Worm (Caenorhabditis elegans): ENCODE measurements around the gene atg-16.1.
A peak's percentile ranks its signal among the peaks of the same experiment; 100 is the strongest.

Gene atg-16.1

DNA sequence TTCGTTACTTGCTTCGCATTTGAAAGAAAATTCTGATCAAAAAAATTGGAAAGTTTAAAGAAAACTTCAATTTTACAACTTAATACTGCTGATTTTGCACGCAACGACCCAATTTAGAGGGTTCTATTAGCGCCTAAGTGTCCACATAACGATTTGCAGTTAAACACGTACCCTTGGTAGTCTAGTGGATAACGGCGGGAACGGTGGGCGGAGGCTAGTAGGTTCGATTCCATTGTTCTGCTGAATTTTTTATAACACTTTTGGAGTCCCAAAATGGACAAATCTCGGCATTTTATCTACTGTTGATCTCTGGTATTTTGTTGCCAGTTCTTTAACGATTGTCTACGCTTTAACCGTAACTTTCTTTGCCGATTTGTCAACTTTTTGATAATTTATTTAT, 9.2 kb downstream of the atg-16.1 start:
- TF ChIP-seq hmbx-1 (tag; optimal IDR thresholded peaks at IDR 0.05) (no peak), tbx-37 (GFP tag; conservative IDR thresholded peaks at IDR 0.05) (no peak), B0310.2 (tag; optimal IDR thresholded peaks at IDR 0.05) (no peak), hmg-4 (GFP tag; optimal IDR thresholded peaks at IDR 0.05) (no peak), scrt-1 (GFP tag; IDR thresholded peaks at IDR 0.05) (no peak), aly-1 (tag; optimal IDR thresholded peaks at IDR 0.05) (no peak), tra-4 (tag; optimal IDR thresholded peaks at IDR 0.05) (no peak), F13C5.2 (tag; optimal IDR thresholded peaks at IDR 0.05) (no peak), ceh-13 (GFP tag; optimal IDR thresholded peaks at IDR 0.05) (no peak), sea-1 (GFP tag; conservative IDR thresholded peaks at IDR 0.05) (no peak), hnd-1 (tag; optimal IDR thresholded peaks at IDR 0.05) (no peak), tbx-11 (GFP tag; IDR thresholded peaks at IDR 0.05) (no peak)

DNA sequence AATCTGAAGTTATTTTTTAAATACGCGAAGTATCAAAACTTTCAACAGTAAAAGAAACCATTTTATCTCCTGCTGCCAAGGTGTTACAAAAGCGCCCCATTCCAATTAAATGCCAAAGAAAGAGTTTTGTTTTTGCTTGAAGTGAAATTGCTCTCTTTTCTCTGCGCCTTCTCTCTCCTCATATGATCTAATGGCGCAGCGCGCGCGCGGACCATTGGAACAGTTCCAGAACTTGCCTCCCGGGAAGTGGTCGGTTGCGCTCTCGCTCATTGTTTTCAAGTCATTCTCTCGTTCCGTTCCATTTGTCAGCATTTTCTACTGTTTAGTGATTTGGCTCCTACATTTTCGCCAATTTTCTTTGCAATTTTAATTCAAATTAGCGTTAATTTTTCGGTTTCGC, 10.3 kb downstream of the atg-16.1 start:
- TF ChIP-seq hnd-1 (tag; optimal IDR thresholded peaks at IDR 0.05) = no peak
- TF ChIP-seq ceh-36 (tag; optimal IDR thresholded peaks at IDR 0.05) = no peak
- no peak for TF ChIP-seq tbx-11 (GFP tag; IDR thresholded peaks at IDR 0.05)
- TF ChIP-seq scrt-1 (GFP tag; IDR thresholded peaks at IDR 0.05) = no peak
- TF ChIP-seq sea-1 (GFP tag; conservative IDR thresholded peaks at IDR 0.05) = no peak
- TF ChIP-seq ets-7 (tag; optimal IDR thresholded peaks at IDR 0.05) = no peak
- no peak for TF ChIP-seq B0310.2 (tag; optimal IDR thresholded peaks at IDR 0.05)
- TF ChIP-seq aly-1 (tag; optimal IDR thresholded peaks at IDR 0.05) = no peak

DNA sequence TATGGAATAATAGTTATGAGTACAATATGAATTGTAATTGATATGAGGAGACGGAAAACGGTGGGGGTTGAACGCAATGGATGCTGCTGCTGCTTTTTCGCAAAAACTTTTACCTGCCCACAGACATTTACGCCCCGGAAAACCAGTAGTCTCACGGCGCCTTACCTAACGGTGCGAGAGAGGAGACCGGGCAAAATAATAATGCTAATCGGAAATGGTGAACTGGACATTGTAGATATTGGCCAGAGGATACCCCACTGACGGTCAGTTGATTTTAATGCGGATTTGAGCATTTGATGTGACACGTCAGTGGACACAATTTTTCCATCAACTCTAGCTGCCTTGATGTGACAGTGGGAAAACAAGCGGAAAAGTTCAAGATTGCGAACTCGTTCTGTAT, 14.0 kb downstream of the atg-16.1 start, which contains the start of gene mltn-13:
Gene mltn-13 (minus strand): TSS at position 101 of the 400 bp plus-strand sequence.
- TF ChIP-seq scrt-1 (GFP tag; IDR thresholded peaks at IDR 0.05) (no peak), tra-4 (tag; optimal IDR thresholded peaks at IDR 0.05) (no peak), ceh-36 (tag; optimal IDR thresholded peaks at IDR 0.05) (no peak), pes-1 (GFP tag; IDR thresholded peaks at IDR 0.05) (no peak), ets-7 (tag; optimal IDR thresholded peaks at IDR 0.05) (no peak), ama-1 (optimal IDR thresholded peaks at IDR 0.05) (no peak)

DNA sequence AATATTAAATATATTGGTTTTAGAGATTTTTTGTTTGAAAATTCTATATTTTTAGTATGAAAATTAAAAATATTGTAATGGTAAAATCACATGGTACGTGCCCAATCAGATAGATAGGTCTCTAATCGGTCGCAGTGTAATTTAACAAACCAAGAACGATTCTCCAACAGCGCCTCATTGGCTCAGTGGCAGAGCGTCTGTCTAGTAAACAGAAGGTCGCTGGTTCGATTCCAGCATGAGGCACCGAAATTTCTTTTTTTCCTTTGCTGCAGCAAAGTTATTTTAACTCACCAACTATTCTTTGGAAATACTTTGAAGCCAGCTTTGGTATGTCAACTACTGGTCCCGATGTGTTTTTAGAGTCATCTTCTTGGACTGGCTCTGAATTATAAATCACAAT, 17.4 kb downstream of the atg-16.1 start:
- no peak for TF ChIP-seq B0310.2 (tag; optimal IDR thresholded peaks at IDR 0.05)
- peak; percentile 58 for TF ChIP-seq flt-1 (GFP tag; IDR thresholded peaks at IDR 0.05)
- TF ChIP-seq aly-1 (tag; optimal IDR thresholded peaks at IDR 0.05) = no peak
- no peak for TF ChIP-seq ama-1 (optimal IDR thresholded peaks at IDR 0.05)
- TF ChIP-seq pes-1 (GFP tag; IDR thresholded peaks at IDR 0.05) = peak; percentile 78
- no peak for TF ChIP-seq tbx-37 (GFP tag; conservative IDR thresholded peaks at IDR 0.05)
- TF ChIP-seq ets-7 (tag; optimal IDR thresholded peaks at IDR 0.05) = no peak
- TF ChIP-seq tbx-11 (GFP tag; IDR thresholded peaks at IDR 0.05) = peak; percentile 60; the same call in 1 of the 2 replicates
- TF ChIP-seq hmbx-1 (tag; optimal IDR thresholded peaks at IDR 0.05) = no peak
- TF ChIP-seq sea-1 (GFP tag; conservative IDR thresholded peaks at IDR 0.05) = 0 out of 2 replicates have a peak, but pooled peaks have one; percentile 42
- TF ChIP-seq F13C5.2 (tag; optimal IDR thresholded peaks at IDR 0.05) = no peak
- TF ChIP-seq scrt-1 (GFP tag; IDR thresholded peaks at IDR 0.05) = 0 out of 2 replicates have a peak, but pooled peaks have one; percentile 35

DNA sequence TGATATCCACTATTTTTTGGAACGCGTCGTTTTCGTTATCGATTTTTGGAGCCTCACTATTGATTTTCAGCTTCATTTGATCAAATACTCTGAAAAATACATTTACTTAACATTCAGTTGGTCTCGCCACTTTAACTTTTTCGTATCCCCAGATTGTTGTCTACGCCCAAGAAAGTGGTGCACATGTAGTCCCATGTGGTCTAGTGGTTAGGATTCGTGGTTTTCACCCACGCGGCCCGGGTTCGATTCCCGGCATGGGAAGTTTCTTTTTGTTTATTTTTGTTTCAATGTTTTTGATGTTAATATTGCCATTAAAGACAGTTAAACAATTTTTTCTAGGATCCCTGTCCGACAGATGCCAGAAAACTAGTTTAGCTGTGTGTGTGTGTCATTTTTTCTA, 18.2 kb downstream of the atg-16.1 start:
- TF ChIP-seq tra-4 (tag; optimal IDR thresholded peaks at IDR 0.05) (peak; percentile 2), ets-7 (tag; optimal IDR thresholded peaks at IDR 0.05) (no peak), ama-1 (optimal IDR thresholded peaks at IDR 0.05) (no peak), sea-1 (GFP tag; conservative IDR thresholded peaks at IDR 0.05) (peak; percentile 85), flt-1 (GFP tag; IDR thresholded peaks at IDR 0.05) (peak; percentile 88), ceh-13 (GFP tag; optimal IDR thresholded peaks at IDR 0.05) (peak; percentile 58), tbx-11 (GFP tag; IDR thresholded peaks at IDR 0.05) (peak; percentile 86), tbx-37 (GFP tag; conservative IDR thresholded peaks at IDR 0.05) (peak; percentile 86), hmbx-1 (tag; optimal IDR thresholded peaks at IDR 0.05) (peak; percentile 55), ceh-36 (tag; optimal IDR thresholded peaks at IDR 0.05) (peak; percentile 62), hnd-1 (tag; optimal IDR thresholded peaks at IDR 0.05) (peak; percentile 64), scrt-1 (GFP tag; IDR thresholded peaks at IDR 0.05) (peak; percentile 78), B0310.2 (tag; optimal IDR thresholded peaks at IDR 0.05) (peak; percentile 75), hmg-4 (GFP tag; optimal IDR thresholded peaks at IDR 0.05) (peak; percentile 67), F13C5.2 (tag; optimal IDR thresholded peaks at IDR 0.05) (peak; percentile 87), aly-1 (tag; optimal IDR thresholded peaks at IDR 0.05) (peak; percentile 70), pes-1 (GFP tag; IDR thresholded peaks at IDR 0.05) (peak; percentile 90)

DNA sequence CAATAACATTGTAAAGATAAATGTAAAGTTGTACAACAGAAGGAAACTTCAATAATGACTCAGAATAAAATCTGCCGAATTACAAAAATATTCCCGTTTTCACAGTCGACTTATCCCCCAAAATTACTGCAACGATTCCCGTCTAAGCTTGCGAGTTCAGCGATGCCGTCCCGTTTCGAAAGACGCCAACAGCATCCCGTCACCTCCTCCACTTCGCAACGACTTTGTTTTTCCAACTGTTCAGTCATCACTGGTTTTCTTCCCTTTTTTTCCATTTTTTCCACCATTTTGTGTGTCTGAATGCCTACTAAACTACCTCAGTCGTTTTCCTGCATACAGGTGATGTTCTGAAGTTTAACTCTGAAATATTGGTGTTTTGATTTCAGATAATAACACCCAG, 21.6 kb downstream of the atg-16.1 start, which contains the start of gene F15A8.1:
Gene F15A8.1 (plus strand): TSS at position 301 of the 400 bp plus-strand sequence.
- no peak for TF ChIP-seq tra-4 (tag; optimal IDR thresholded peaks at IDR 0.05)
- TF ChIP-seq ets-7 (tag; optimal IDR thresholded peaks at IDR 0.05) = no peak
- TF ChIP-seq scrt-1 (GFP tag; IDR thresholded peaks at IDR 0.05) = no peak

DNA sequence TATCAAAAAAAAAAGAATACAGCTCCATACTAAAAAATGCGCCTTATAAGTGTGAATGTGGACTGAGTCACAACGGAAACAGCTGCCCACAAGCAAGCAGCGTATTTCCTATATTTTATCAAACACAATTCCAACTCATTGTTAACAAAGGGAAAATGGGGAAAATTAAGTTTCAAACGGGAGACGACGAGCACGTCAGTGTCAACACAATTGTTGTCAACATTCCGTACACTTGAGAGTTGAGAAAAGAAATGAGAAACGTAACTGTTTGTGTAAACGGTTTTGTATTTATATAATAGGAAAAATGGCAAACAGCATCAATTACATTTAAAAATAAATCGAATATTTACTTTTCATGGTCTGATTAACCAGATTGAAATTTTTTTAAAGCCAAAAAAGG, 22.6 kb downstream of the atg-16.1 start:
- TF ChIP-seq ceh-13 (GFP tag; optimal IDR thresholded peaks at IDR 0.05) (no peak), tbx-11 (GFP tag; IDR thresholded peaks at IDR 0.05) (no peak), hnd-1 (tag; optimal IDR thresholded peaks at IDR 0.05) (no peak), sea-1 (GFP tag; conservative IDR thresholded peaks at IDR 0.05) (no peak), hmg-4 (GFP tag; optimal IDR thresholded peaks at IDR 0.05) (no peak), ets-7 (tag; optimal IDR thresholded peaks at IDR 0.05) (no peak), ceh-36 (tag; optimal IDR thresholded peaks at IDR 0.05) (no peak), hmbx-1 (tag; optimal IDR thresholded peaks at IDR 0.05) (no peak), scrt-1 (GFP tag; IDR thresholded peaks at IDR 0.05) (no peak), flt-1 (GFP tag; IDR thresholded peaks at IDR 0.05) (no peak), aly-1 (tag; optimal IDR thresholded peaks at IDR 0.05) (no peak), B0310.2 (tag; optimal IDR thresholded peaks at IDR 0.05) (no peak)

DNA sequence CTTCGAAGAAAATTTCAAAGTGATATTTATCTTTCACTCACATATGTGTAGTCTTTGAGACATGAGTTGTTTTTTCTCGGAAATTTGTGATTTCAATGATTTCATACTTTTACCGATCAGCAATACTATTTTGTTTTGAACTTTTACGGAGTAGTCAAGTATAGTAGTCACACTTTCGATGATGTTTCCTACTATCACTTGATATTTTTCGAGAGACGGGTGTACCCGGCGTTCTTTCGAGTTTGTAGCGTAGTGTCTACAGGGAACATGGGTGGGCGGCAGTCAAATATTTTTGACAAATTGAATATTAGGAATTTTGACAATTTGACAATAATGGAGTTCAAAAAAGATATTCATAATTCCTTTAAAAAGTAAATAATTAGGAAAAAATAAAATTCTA, 23.4 kb downstream of the atg-16.1 start:
- no peak for TF ChIP-seq F13C5.2 (tag; optimal IDR thresholded peaks at IDR 0.05)
- no peak for TF ChIP-seq pes-1 (GFP tag; IDR thresholded peaks at IDR 0.05)
- TF ChIP-seq ama-1 (optimal IDR thresholded peaks at IDR 0.05) = no peak
- TF ChIP-seq hnd-1 (tag; optimal IDR thresholded peaks at IDR 0.05) = no peak
- TF ChIP-seq hmbx-1 (tag; optimal IDR thresholded peaks at IDR 0.05) = no peak
- no peak for TF ChIP-seq aly-1 (tag; optimal IDR thresholded peaks at IDR 0.05)
- no peak for TF ChIP-seq hmg-4 (GFP tag; optimal IDR thresholded peaks at IDR 0.05)
- TF ChIP-seq tra-4 (tag; optimal IDR thresholded peaks at IDR 0.05) = no peak
- TF ChIP-seq flt-1 (GFP tag; IDR thresholded peaks at IDR 0.05) = no peak
- TF ChIP-seq ceh-13 (GFP tag; optimal IDR thresholded peaks at IDR 0.05) = no peak
- TF ChIP-seq sea-1 (GFP tag; conservative IDR thresholded peaks at IDR 0.05) = no peak
- no peak for TF ChIP-seq scrt-1 (GFP tag; IDR thresholded peaks at IDR 0.05)
- no peak for TF ChIP-seq B0310.2 (tag; optimal IDR thresholded peaks at IDR 0.05)
- no peak for TF ChIP-seq ets-7 (tag; optimal IDR thresholded peaks at IDR 0.05)
- TF ChIP-seq tbx-11 (GFP tag; IDR thresholded peaks at IDR 0.05) = no peak
